Worm (Caenorhabditis elegans) whole organism, L4 larva: ENCODE results near the gene C31H1.5.

Experiments
- D1046.2 ChIP-seq: fragments of 200-800 bp; sonication (Bioruptor generic); IDR thresholded peaks from 2 replicates; pipeline ENCODE4 v1.3.6; 2022; ENCODE audit warnings: missing genetic modification characterization, missing compliant biosample characterization
- F10B5.3 ChIP-seq: sonication (generic microtip); optimal IDR thresholded peaks from 2 replicates; lab custom pipeline; 2016; ENCODE audit warnings: mild to moderate bottlenecking, missing genetic modification characterization, missing compliant biosample characterization
- F49E8.2 ChIP-seq: sonication (generic microtip); optimal IDR thresholded peaks from 2 replicates; lab custom pipeline; 2016; ENCODE audit warnings: missing compliant biosample characterization, mild to moderate bottlenecking, missing genetic modification characterization, borderline replicate concordance
- T20F7.1 ChIP-seq: fragments of 200-800 bp; sonication (Bioruptor generic); optimal IDR thresholded peaks from 2 replicates; lab custom pipeline; 2018; ENCODE audit warnings: mild to moderate bottlenecking, missing genetic modification characterization, missing compliant biosample characterization
- Y105C5A.15 ChIP-seq: fragments of 200-800 bp; sonication (Bioruptor generic); IDR thresholded peaks from 2 replicates; pipeline ENCODE4 v1.3.6; 2022; ENCODE audit warnings: missing genetic modification characterization, missing compliant biosample characterization
- ZK546.5 ChIP-seq, 2 experiments: sonication (generic microtip); optimal IDR thresholded peaks; 2 replicates each; lab custom pipeline; 2017; ENCODE audit warnings: missing biosample characterization in 2 of 2, missing genetic modification characterization in 2 of 2
- aha-1 ChIP-seq: fragments of 150-350 bp; peaks from one replicate; lab custom pipeline; 2014; ENCODE audit warnings: missing biosample characterization, missing genetic modification characterization
- ama-1 ChIP-seq: fragments of 150-350 bp; optimal IDR thresholded peaks from 2 replicates; lab custom pipeline; 2014; ENCODE audit warnings: inconsistent platforms, mixed read lengths
- attf-4 ChIP-seq: sonication (generic microtip); optimal IDR thresholded peaks from 3 replicates; lab custom pipeline; 2017; ENCODE audit warnings: missing biosample characterization, missing genetic modification characterization
- ceh-20 ChIP-seq: fragments of 200-800 bp; sonication (Bioruptor generic); IDR thresholded peaks from 2 replicates; pipeline ENCODE4 v1.3.6; 2022; ENCODE audit warnings: missing genetic modification reagents, missing genetic modification characterization, missing compliant biosample characterization
- ceh-44 ChIP-seq: fragments of 200-800 bp; sonication (Bioruptor generic); IDR thresholded peaks from 2 replicates; pipeline ENCODE4 v1.3.6; 2022; ENCODE audit warnings: missing genetic modification reagents, missing genetic modification characterization, missing compliant biosample characterization
- ceh-62 ChIP-seq: sonication (generic microtip); optimal IDR thresholded peaks from 2 replicates; lab custom pipeline; 2017; ENCODE audit warnings: missing biosample characterization, missing genetic modification characterization
- daf-16 ChIP-seq, 3 experiments: sonication (generic microtip); optimal IDR thresholded peaks; 2 replicates each; lab custom pipeline; 2016 to 2017; ENCODE audit warnings: missing genetic modification characterization in 3 of 3, missing genetic modification reagents in 3 of 3, mild to moderate bottlenecking in 2 of 3, missing compliant biosample characterization in 2 of 3, missing biosample characterization in 1 of 3, moderate library complexity in 1 of 3
- dmd-6 ChIP-seq: fragments of 200-800 bp; sonication (Bioruptor generic); IDR thresholded peaks from 2 replicates; pipeline ENCODE4 v1.3.6; 2022; ENCODE audit warnings: missing genetic modification reagents, missing genetic modification characterization, missing compliant biosample characterization
- dmd-8 ChIP-seq: fragments of 200-800 bp; sonication (Bioruptor generic); IDR thresholded peaks from 2 replicates; pipeline ENCODE4 v1.3.6; 2022; ENCODE audit warnings: missing genetic modification characterization, missing compliant biosample characterization
- dpl-1 ChIP-seq: fragments of 150-350 bp; optimal IDR thresholded peaks from 2 replicates; lab custom pipeline; 2014; ENCODE audit warnings: missing biosample characterization, missing genetic modification reagents, missing genetic modification characterization
- dve-1 ChIP-seq: sonication (generic microtip); optimal IDR thresholded peaks from 2 replicates; lab custom pipeline; 2017; ENCODE audit warnings: antibody characterized with exemption, mild to moderate bottlenecking, missing genetic modification characterization, missing compliant biosample characterization; ENCODE audit not compliant: insufficient read depth
- hlh-11 ChIP-seq: fragments of 200-800 bp; sonication (Bioruptor generic); optimal IDR thresholded peaks from 2 replicates; lab custom pipeline; 2018; ENCODE audit warnings: mild to moderate bottlenecking, missing genetic modification characterization, missing compliant biosample characterization
- hlh-30 ChIP-seq: sonication (generic microtip); optimal IDR thresholded peaks from 2 replicates; lab custom pipeline; 2017; ENCODE audit warnings: antibody characterized with exemption, mild to moderate bottlenecking, missing genetic modification characterization, missing compliant biosample characterization; ENCODE audit not compliant: insufficient read depth
- hmg-1.1 ChIP-seq: fragments of 200-800 bp; sonication (Bioruptor generic); IDR thresholded peaks from 2 replicates; pipeline ENCODE4 v1.3.6; 2022; ENCODE audit warnings: missing genetic modification reagents, missing genetic modification characterization, missing compliant biosample characterization
- lim-7 ChIP-seq: fragments of 200-800 bp; sonication (Bioruptor generic); IDR thresholded peaks from 2 replicates; pipeline ENCODE4 v1.3.6; 2022; ENCODE audit warnings: missing genetic modification characterization, missing compliant biosample characterization
- lin-1 ChIP-seq: fragments of 200-800 bp; sonication (Bioruptor generic); IDR thresholded peaks from 2 replicates; pipeline ENCODE4 v1.3.6; 2022; ENCODE audit warnings: missing genetic modification reagents, missing genetic modification characterization, missing compliant biosample characterization
- lin-13 ChIP-seq: fragments of 150-350 bp; optimal IDR thresholded peaks from 2 replicates; lab custom pipeline; 2014; ENCODE audit warnings: missing biosample characterization, missing genetic modification reagents, missing genetic modification characterization
- lin-15B ChIP-seq: fragments of 150-350 bp; sonication (generic microtip); optimal IDR thresholded peaks from 3 replicates; lab custom pipeline; 2014; ENCODE audit warnings: missing biosample characterization, missing genetic modification characterization
- lin-39 ChIP-seq: fragments of 150-350 bp; optimal IDR thresholded peaks from 2 replicates; lab custom pipeline; 2014; ENCODE audit warnings: missing biosample characterization, missing genetic modification reagents, missing genetic modification characterization
- mdl-1 ChIP-seq, 2 experiments: fragments of 150-350 bp in 1 of 2; sonication (generic microtip) in 1 of 2; optimal IDR thresholded peaks; 2 replicates each; lab custom pipeline; 2014 to 2017; ENCODE audit warnings: missing biosample characterization in 2 of 2, missing genetic modification characterization in 2 of 2
- mxl-2 ChIP-seq: fragments of 200-800 bp; sonication (Bioruptor generic); conservative IDR thresholded peaks from 2 replicates; pipeline ENCODE4 v1.3.6; 2022; ENCODE audit warnings: missing genetic modification reagents, missing genetic modification characterization, missing compliant biosample characterization
- nhr-10 ChIP-seq: fragments of 150-350 bp; optimal IDR thresholded peaks from 2 replicates; lab custom pipeline; 2014; ENCODE audit warnings: missing biosample characterization, missing genetic modification characterization
- nhr-102 ChIP-seq: sonication (generic microtip); optimal IDR thresholded peaks from 2 replicates; lab custom pipeline; 2016; ENCODE audit warnings: mild to moderate bottlenecking, missing genetic modification characterization, moderate library complexity, missing compliant biosample characterization
- nhr-28 ChIP-seq: fragments of 150-350 bp; optimal IDR thresholded peaks from 2 replicates; lab custom pipeline; 2014; ENCODE audit warnings: missing biosample characterization, missing genetic modification characterization
- nhr-48 ChIP-seq: sonication (generic microtip); optimal IDR thresholded peaks from 2 replicates; lab custom pipeline; 2016; ENCODE audit warnings: mild to moderate bottlenecking, missing genetic modification characterization, missing compliant biosample characterization
- nhr-77 ChIP-seq: fragments of 150-350 bp; optimal IDR thresholded peaks from 2 replicates; lab custom pipeline; 2014; ENCODE audit warnings: missing biosample characterization, missing genetic modification characterization
- pqm-1 ChIP-seq: sonication (generic microtip); optimal IDR thresholded peaks from 2 replicates; lab custom pipeline; 2017; ENCODE audit warnings: missing biosample characterization, missing genetic modification characterization
- rbr-2 ChIP-seq: sonication (generic microtip); optimal IDR thresholded peaks from 2 replicates; lab custom pipeline; 2016; ENCODE audit warnings: missing genotype, missing genetic modification characterization, missing compliant biosample characterization
- saeg-2 ChIP-seq: fragments of 200-800 bp; sonication (Bioruptor generic); IDR thresholded peaks from 2 replicates; pipeline ENCODE4 v1.3.6; 2022; ENCODE audit warnings: missing genetic modification reagents, missing genetic modification characterization, missing compliant biosample characterization
- tag-97 ChIP-seq: fragments of 200-800 bp; sonication (Bioruptor generic); IDR thresholded peaks from 2 replicates; pipeline ENCODE4 v1.3.6; 2022; ENCODE audit warnings: missing genetic modification characterization, missing compliant biosample characterization
- unc-39 ChIP-seq: sonication (generic microtip); optimal IDR thresholded peaks from 2 replicates; lab custom pipeline; 2017; ENCODE audit warnings: missing biosample characterization, missing genetic modification characterization
- unc-62 ChIP-seq, 3 experiments: fragments of 150-350 bp in 1 of 3; sonication (generic microtip); optimal IDR thresholded peaks in 2 of 3; peaks in 1 of 3; 1 replicate in 1 of 3; 2 replicates in 2 of 3; lab custom pipeline; 2014 to 2017; ENCODE audit warnings: missing biosample characterization in 3 of 3, missing genetic modification characterization in 3 of 3, missing genetic modification reagents in 3 of 3, missing genotype in 1 of 3
- zfp-3 ChIP-seq: fragments of 200-800 bp; sonication (Bioruptor generic); conservative IDR thresholded peaks from 2 replicates; pipeline ENCODE4 v1.3.6; 2022; ENCODE audit warnings: missing genetic modification reagents, missing genetic modification characterization, missing compliant biosample characterization
- zip-11 ChIP-seq: fragments of 200-800 bp; sonication (Bioruptor generic); IDR thresholded peaks from 2 replicates; pipeline ENCODE4 v1.3.6; 2022; ENCODE audit warnings: missing genetic modification characterization, missing compliant biosample characterization
- zip-2 ChIP-seq: fragments of 150-350 bp; optimal IDR thresholded peaks from 2 replicates; lab custom pipeline; 2014; ENCODE audit warnings: missing biosample characterization, missing genetic modification characterization

The C31H1.5 gene

DNA sequence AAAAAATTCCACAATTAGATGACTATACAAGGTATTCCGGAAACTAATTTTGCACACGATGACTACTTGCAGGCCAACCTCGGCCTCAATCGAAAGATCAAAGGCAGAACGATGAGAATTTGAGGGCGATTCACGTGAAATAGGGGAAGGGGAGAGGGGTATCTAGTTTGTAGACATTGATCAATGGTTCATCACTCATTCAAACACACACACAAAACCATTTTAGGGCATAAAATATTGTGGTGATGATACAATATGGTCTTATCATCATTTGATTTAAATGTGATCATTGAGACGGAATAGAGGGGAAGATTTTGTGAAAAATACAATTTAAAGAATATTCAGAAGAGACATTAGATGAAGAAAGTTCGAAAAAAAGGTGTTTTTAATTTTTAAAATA lies 33.8 kb downstream of the C31H1.5 start:
- TF ChIP-seq zip-2, result no peak
- no peak for TF ChIP-seq ZK546.5 (tag; optimal IDR thresholded peaks at IDR 0.05; lab: Kevin White, UChicago)
- peak; percentile 24 for TF ChIP-seq nhr-102 (tag; lab: Kevin White, UChicago)
- TF ChIP-seq hmg-1.1, result no peak
- peak; percentile 58 for TF ChIP-seq nhr-77
- no peak for TF ChIP-seq F49E8.2 (tag; lab: Kevin White, UChicago)
- TF ChIP-seq daf-16 (GFP tag; optimal IDR thresholded peaks at IDR 0.05; lab: Kevin White, UChicago), result no peak
- TF ChIP-seq daf-16 (tag; optimal IDR thresholded peaks at IDR 0.05; lab: Kevin White, UChicago), result peak; percentile 67
- TF ChIP-seq ceh-20, result no peak
- no peak for TF ChIP-seq dmd-8
- peak; percentile 71; the same call in 1 of the 2 replicates for TF ChIP-seq mxl-2 (GFP tag; lab: Robert Waterston, UW)
- TF ChIP-seq rbr-2 (tag; lab: Kevin White, UChicago), result no peak
- TF ChIP-seq ceh-44, result no peak
- peak; percentile 4 for TF ChIP-seq pqm-1 (tag; lab: Kevin White, UChicago)
- TF ChIP-seq hlh-11, result peak; percentile 57
- TF ChIP-seq lim-7 (GFP tag; lab: Robert Waterston, UW), result no peak
- TF ChIP-seq nhr-28 (tag; lab: Kevin White, UChicago), result peak; percentile 91
- no peak for TF ChIP-seq Y105C5A.15 (GFP tag; lab: Robert Waterston, UW)
- TF ChIP-seq dve-1 (tag; lab: Kevin White, UChicago), result peak; percentile 72
- TF ChIP-seq ama-1 (lab: Kevin White, UChicago), result no peak
- TF ChIP-seq nhr-10 (tag; lab: Kevin White, UChicago), result peak; percentile 40
- no peak for TF ChIP-seq lin-15B
- TF ChIP-seq zip-11, result no peak
- no peak for TF ChIP-seq lin-13 (GFP tag; lab: Kevin White, UChicago)
- TF ChIP-seq zfp-3, result no peak
- TF ChIP-seq dmd-6 (GFP tag; lab: Robert Waterston, UW), result peak; percentile 85
- peak in 1 of 2 experiments; percentile 34 for TF ChIP-seq unc-62 (GFP tag; optimal IDR thresholded peaks at IDR 0.05 in 1 of 2; lab: Kevin White, UChicago)
- no peak for TF ChIP-seq unc-62 (tag; optimal IDR thresholded peaks at IDR 0.05; lab: Kevin White, UChicago)
- no peak for TF ChIP-seq D1046.2 (GFP tag; lab: Robert Waterston, UW)
- TF ChIP-seq lin-1 (GFP tag; lab: Robert Waterston, UW), result 0 out of 2 replicates have a peak, but pooled peaks have one; percentile 52
- TF ChIP-seq nhr-48, result peak; percentile 24
- peak; percentile 2 for TF ChIP-seq dpl-1 (GFP tag; lab: Kevin White, UChicago)
- peak; percentile 9 to 49 for TF ChIP-seq mdl-1 (tag; optimal IDR thresholded peaks at IDR 0.05; lab: Kevin White, UChicago)
- peak; percentile 58 for TF ChIP-seq hlh-30

ce11 chrIV:5761211-5761907 lies 35.2 kb downstream of the C31H1.5 start:
- TF ChIP-seq unc-62 (GFP tag; optimal IDR thresholded peaks at IDR 0.05 in 1 of 2; lab: Kevin White, UChicago) (peak in 1 of 2 experiments; percentile 90), unc-62 (tag; optimal IDR thresholded peaks at IDR 0.05; lab: Kevin White, UChicago) (no peak), ceh-62 (tag; lab: Kevin White, UChicago) (no peak), aha-1 (peak; percentile 98)

- TF ChIP-seq unc-39 (tag; lab: Kevin White, UChicago), result no peak
- peak; percentile 92 for TF ChIP-seq aha-1
- no peak for TF ChIP-seq saeg-2
- no peak for TF ChIP-seq tag-97 (GFP tag; lab: Robert Waterston, UW)
- no peak for TF ChIP-seq lin-39
- no peak for TF ChIP-seq attf-4 (tag; lab: Kevin White, UChicago)
- no peak for TF ChIP-seq F10B5.3 (tag; lab: Kevin White, UChicago)
- TF ChIP-seq T20F7.1 (GFP tag; lab: Kevin White, UChicago), result no peak
Observed at ce11 chrIV:5760656-5761055, 35.9 kb downstream of the C31H1.5 start.
